Worm (Caenorhabditis elegans): ENCODE measurements around the gene F49E8.6.
A peak's percentile ranks its signal among the peaks of the same experiment; 100 is the strongest.

DNA sequence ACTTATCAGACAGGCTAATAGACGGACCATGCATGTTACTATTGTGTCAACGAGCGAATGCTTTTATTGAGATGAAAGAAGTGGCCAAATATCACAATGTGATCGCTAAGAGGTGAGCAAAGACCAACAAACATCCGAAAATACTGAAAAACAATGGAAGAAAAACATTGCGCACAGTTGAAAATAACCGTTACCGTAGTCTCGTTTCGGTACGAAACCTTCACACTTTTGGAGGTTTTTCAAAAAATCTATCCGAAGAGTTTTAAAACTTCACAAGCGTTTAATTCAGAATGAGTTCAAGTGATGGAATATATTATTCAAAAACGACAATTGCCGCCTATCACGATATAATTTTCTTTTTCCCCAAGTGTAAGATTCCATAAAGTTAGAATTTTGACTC lies 45.6 kb downstream of the F49E8.6 start:
- TF ChIP-seq unc-62 (GFP tag; optimal IDR thresholded peaks at IDR 0.05) (no peak), ztf-11 (tag; optimal IDR thresholded peaks at IDR 0.05) (no peak), C34F6.9 (tag; optimal IDR thresholded peaks at IDR 0.05) (no peak), snpc-4 (tag; optimal IDR thresholded peaks at IDR 0.05) (no peak), nhr-11 (tag; optimal IDR thresholded peaks at IDR 0.05) (no peak), mdl-1 (tag; optimal IDR thresholded peaks at IDR 0.05) (no peak), aly-2 (tag; optimal IDR thresholded peaks at IDR 0.05) (no peak), dmd-4 (tag; optimal IDR thresholded peaks at IDR 0.05) (no peak), lin-13 (GFP tag; optimal IDR thresholded peaks at IDR 0.05) (no peak), lsy-2 (tag; optimal IDR thresholded peaks at IDR 0.05) (peak in 1 of 2 experiments; percentile 87)

Measured in whole organism, L2 larva.